Fruit fly (Drosophila melanogaster) whole organism, embryonic: Measurements from ENCODE around the gene Dhps.

Experiments
- CG1024 ChIP-seq: fragments of 200-800 bp; sonication (Bioruptor generic); IDR thresholded peaks from 2 replicates; pipeline ENCODE4 v1.3.6; 2022; ENCODE audit warnings: missing biosample characterization, missing genetic modification characterization
- CG11398 ChIP-seq: fragments of 200-800 bp; sonication (Bioruptor generic); optimal IDR thresholded peaks from 2 replicates; lab custom pipeline; 2016; ENCODE audit warnings: missing biosample characterization, missing genetic modification characterization
- CG11456 ChIP-seq: fragments of 200-800 bp; sonication (Bioruptor generic); IDR thresholded peaks from 3 replicates; pipeline ENCODE4 v1.3.6; 2022; ENCODE audit warnings: missing biosample characterization, missing genetic modification characterization
- CG12299 ChIP-seq: fragments of 200-800 bp; sonication (Bioruptor generic); optimal IDR thresholded peaks from 2 replicates; lab custom pipeline; 2018; ENCODE audit warnings: missing biosample characterization, mild to moderate bottlenecking, missing genetic modification characterization
- CG13123 ChIP-seq: fragments of 200-800 bp; sonication (Bioruptor generic); optimal IDR thresholded peaks from 2 replicates; lab custom pipeline; 2016; ENCODE audit warnings: missing biosample characterization, missing genetic modification characterization
- CG13287 ChIP-seq: fragments of 200-800 bp; sonication (Bioruptor generic); IDR thresholded peaks from 2 replicates; pipeline ENCODE4 v1.3.6; 2022; ENCODE audit warnings: missing biosample characterization, missing genetic modification characterization; ENCODE audit not compliant: partially characterized antibody
- CG13624 ChIP-seq: fragments of 200-800 bp; sonication (Bioruptor generic); optimal IDR thresholded peaks from 2 replicates; lab custom pipeline; 2016; ENCODE audit warnings: missing biosample characterization, missing genetic modification characterization
- CG14014 ChIP-seq: fragments of 200-800 bp; sonication (Bioruptor generic); IDR thresholded peaks from 2 replicates; pipeline ENCODE4 v1.3.6; 2022; ENCODE audit warnings: missing biosample characterization, missing genetic modification characterization
- CG14965 ChIP-seq: fragments of 200-800 bp; sonication (Bioruptor generic); optimal IDR thresholded peaks from 2 replicates; lab custom pipeline; 2016; ENCODE audit warnings: missing biosample characterization, missing genetic modification characterization, borderline replicate concordance
- CG15479 ChIP-seq: fragments of 200-800 bp; sonication (Bioruptor generic); optimal IDR thresholded peaks from 3 replicates; lab custom pipeline; 2019; ENCODE audit warnings: missing biosample characterization, mild to moderate bottlenecking, missing genetic modification characterization, moderate library complexity
- CG17359 ChIP-seq: fragments of 200-800 bp; sonication (Bioruptor generic); optimal IDR thresholded peaks from 3 replicates; lab custom pipeline; 2018; ENCODE audit warnings: missing biosample characterization, mild to moderate bottlenecking, missing genetic modification characterization, moderate library complexity
- CG18262 ChIP-seq: fragments of 200-800 bp; optimal IDR thresholded peaks from 3 replicates; lab custom pipeline; 2019; ENCODE audit warnings: missing biosample characterization, mild to moderate bottlenecking, missing genetic modification characterization, moderate library complexity
- CG2116 ChIP-seq: fragments of 200-800 bp; sonication (Bioruptor generic); optimal IDR thresholded peaks from 3 replicates; lab custom pipeline; 2018; ENCODE audit warnings: missing biosample characterization, mild to moderate bottlenecking, missing genetic modification characterization
- CG32772 ChIP-seq: fragments of 200-800 bp; sonication (Bioruptor generic); IDR thresholded peaks from 2 replicates; pipeline ENCODE4 v1.3.6; 2022; ENCODE audit warnings: missing biosample characterization, missing genetic modification characterization
- CG6791 ChIP-seq: fragments of 200-800 bp; sonication (Bioruptor generic); IDR thresholded peaks from 3 replicates; pipeline ENCODE4 v1.3.6; 2022; ENCODE audit warnings: missing biosample characterization, missing genetic modification characterization; ENCODE audit not compliant: partially characterized antibody
- CG7963 ChIP-seq: fragments of 200-800 bp; sonication (Bioruptor generic); IDR thresholded peaks from 3 replicates; pipeline ENCODE4 v1.3.6; 2022; ENCODE audit warnings: missing biosample characterization, missing genetic modification characterization; ENCODE audit not compliant: partially characterized antibody
- Chrac-16 ChIP-seq: fragments of 200-800 bp; sonication (Bioruptor generic); optimal IDR thresholded peaks from 3 replicates; lab custom pipeline; 2016; ENCODE audit warnings: missing biosample characterization, missing genetic modification characterization
- Doc3 ChIP-seq: fragments of 200-800 bp; sonication (Bioruptor generic); IDR thresholded peaks from 3 replicates; pipeline ENCODE4 v1.3.6; 2022; ENCODE audit warnings: missing biosample characterization, missing genetic modification characterization; ENCODE audit not compliant: partially characterized antibody
- Hey ChIP-seq: fragments of 200-800 bp; sonication (Bioruptor generic); optimal IDR thresholded peaks from 3 replicates; lab custom pipeline; 2018; ENCODE audit warnings: missing biosample characterization, mild to moderate bottlenecking, missing genetic modification characterization
- Hmx ChIP-seq: fragments of 200-800 bp; sonication (Bioruptor generic); optimal IDR thresholded peaks from 2 replicates; lab custom pipeline; 2016; ENCODE audit warnings: missing biosample characterization, missing genetic modification characterization
- Hr51 ChIP-seq, 2 experiments: fragments of 200-800 bp; sonication (Bioruptor generic); optimal IDR thresholded peaks; 2 replicates in 1 of 2; 3 replicates in 1 of 2; lab custom pipeline; 2016 to 2018; ENCODE audit warnings: missing biosample characterization in 2 of 2, missing genetic modification characterization in 2 of 2, mild to moderate bottlenecking in 1 of 2, moderate library complexity in 1 of 2
- Myb ChIP-seq: fragments of 200-800 bp; sonication (Bioruptor generic); optimal IDR thresholded peaks from 2 replicates; lab custom pipeline; 2016; ENCODE audit warnings: missing biosample characterization, missing genetic modification characterization
- Oli ChIP-seq: fragments of 200-800 bp; sonication (Bioruptor generic); optimal IDR thresholded peaks from 2 replicates; lab custom pipeline; 2018; ENCODE audit warnings: missing biosample characterization, mild to moderate bottlenecking, missing genetic modification characterization, moderate library complexity
- Sin3A ChIP-seq: fragments of >200 bp; optimal IDR thresholded peaks from 2 replicates; lab custom pipeline; 2018
- Spps ChIP-seq: fragments of 200-800 bp; sonication (Bioruptor generic); optimal IDR thresholded peaks from 2 replicates; lab custom pipeline; 2018; ENCODE audit warnings: missing biosample characterization, mild to moderate bottlenecking, missing genetic modification characterization
- Tbp ChIP-seq: fragments of >200 bp; optimal IDR thresholded peaks from 2 replicates; lab custom pipeline; 2018; ENCODE audit warnings: missing biosample characterization, missing genetic modification characterization
- Trl ChIP-seq, 3 experiments: fragments of >200 bp in 2 of 3; fragments of 200-800 bp in 1 of 3; sonication (Bioruptor generic) in 1 of 3; optimal IDR thresholded peaks; 2 replicates in 1 of 3; 3 replicates in 2 of 3; lab custom pipeline; 2016 to 2017; ENCODE audit warnings: missing biosample characterization in 1 of 3, missing genetic modification characterization in 1 of 3
- ara ChIP-seq: fragments of 200-800 bp; sonication (Bioruptor generic); IDR thresholded peaks from 2 replicates; pipeline ENCODE4 v1.3.6; 2022; ENCODE audit warnings: missing biosample characterization, missing genetic modification characterization
- ase ChIP-seq: fragments of 200-800 bp; sonication (Bioruptor generic); IDR thresholded peaks from 3 replicates; pipeline ENCODE4 v1.3.6; 2022; ENCODE audit warnings: missing biosample characterization, missing genetic modification characterization
- dan ChIP-seq: fragments of 200-800 bp; sonication (Bioruptor generic); IDR thresholded peaks from 2 replicates; pipeline ENCODE4 v1.3.6; 2022; ENCODE audit warnings: missing biosample characterization, missing genetic modification characterization
- dimm ChIP-seq: fragments of 200-800 bp; sonication (Bioruptor generic); IDR thresholded peaks from 2 replicates; pipeline ENCODE4 v1.3.6; 2022; ENCODE audit warnings: missing biosample characterization, missing genetic modification characterization
- dmrt99B ChIP-seq: fragments of 200-800 bp; sonication (Bioruptor generic); optimal IDR thresholded peaks from 2 replicates; lab custom pipeline; 2018; ENCODE audit warnings: missing biosample characterization, mild to moderate bottlenecking, missing genetic modification characterization, moderate library complexity
- ems ChIP-seq: fragments of 200-800 bp; sonication (Bioruptor generic); optimal IDR thresholded peaks from 3 replicates; lab custom pipeline; 2016; ENCODE audit warnings: missing biosample characterization, missing genetic modification characterization
- fd3F ChIP-seq: fragments of 200-800 bp; sonication (Bioruptor generic); optimal IDR thresholded peaks from 2 replicates; lab custom pipeline; 2018; ENCODE audit warnings: missing biosample characterization, mild to moderate bottlenecking, missing genetic modification characterization, moderate library complexity
- fd64A ChIP-seq: fragments of 200-800 bp; sonication (Bioruptor generic); optimal IDR thresholded peaks from 3 replicates; lab custom pipeline; 2018; ENCODE audit warnings: missing biosample characterization, mild to moderate bottlenecking, missing genetic modification characterization
- ind ChIP-seq: fragments of 200-800 bp; sonication (Bioruptor generic); optimal IDR thresholded peaks from 3 replicates; lab custom pipeline; 2016; ENCODE audit warnings: missing biosample characterization, missing genetic modification characterization
- ken ChIP-seq: fragments of 200-800 bp; sonication (Bioruptor generic); IDR thresholded peaks from 3 replicates; pipeline ENCODE4 v1.3.6; 2022; ENCODE audit warnings: missing biosample characterization, missing genetic modification characterization
- lilli ChIP-seq: fragments of 200-800 bp; sonication (Bioruptor generic); optimal IDR thresholded peaks from 3 replicates; lab custom pipeline; 2016; ENCODE audit warnings: missing biosample characterization, missing genetic modification characterization
- mld ChIP-seq: fragments of 200-800 bp; sonication (Bioruptor generic); IDR thresholded peaks from 3 replicates; pipeline ENCODE4 v1.3.6; 2022; ENCODE audit warnings: missing biosample characterization, missing genetic modification characterization; ENCODE audit not compliant: partially characterized antibody
- nerfin-1 ChIP-seq: fragments of 200-800 bp; sonication (Bioruptor generic); optimal IDR thresholded peaks from 3 replicates; lab custom pipeline; 2019; ENCODE audit warnings: missing biosample characterization, mild to moderate bottlenecking, missing genetic modification characterization, moderate library complexity
- nom ChIP-seq: fragments of 200-800 bp; sonication (Bioruptor generic); optimal IDR thresholded peaks from 2 replicates; lab custom pipeline; 2017; ENCODE audit warnings: missing biosample characterization, missing genetic modification characterization, mild to moderate bottlenecking, moderate library complexity, missing genetic modification reagents
- pho ChIP-seq: fragments of 200-800 bp; sonication (Bioruptor generic); optimal IDR thresholded peaks from 2 replicates; lab custom pipeline; 2016; ENCODE audit warnings: missing biosample characterization, missing genetic modification characterization
- repo ChIP-seq: fragments of 200-800 bp; sonication (Bioruptor generic); optimal IDR thresholded peaks from 2 replicates; lab custom pipeline; 2016; ENCODE audit warnings: missing biosample characterization, missing genetic modification characterization
- tap ChIP-seq: fragments of 200-800 bp; optimal IDR thresholded peaks from 3 replicates; lab custom pipeline; 2019; ENCODE audit warnings: missing biosample characterization, mild to moderate bottlenecking, missing genetic modification characterization, moderate library complexity

Gene Dhps

DNA sequence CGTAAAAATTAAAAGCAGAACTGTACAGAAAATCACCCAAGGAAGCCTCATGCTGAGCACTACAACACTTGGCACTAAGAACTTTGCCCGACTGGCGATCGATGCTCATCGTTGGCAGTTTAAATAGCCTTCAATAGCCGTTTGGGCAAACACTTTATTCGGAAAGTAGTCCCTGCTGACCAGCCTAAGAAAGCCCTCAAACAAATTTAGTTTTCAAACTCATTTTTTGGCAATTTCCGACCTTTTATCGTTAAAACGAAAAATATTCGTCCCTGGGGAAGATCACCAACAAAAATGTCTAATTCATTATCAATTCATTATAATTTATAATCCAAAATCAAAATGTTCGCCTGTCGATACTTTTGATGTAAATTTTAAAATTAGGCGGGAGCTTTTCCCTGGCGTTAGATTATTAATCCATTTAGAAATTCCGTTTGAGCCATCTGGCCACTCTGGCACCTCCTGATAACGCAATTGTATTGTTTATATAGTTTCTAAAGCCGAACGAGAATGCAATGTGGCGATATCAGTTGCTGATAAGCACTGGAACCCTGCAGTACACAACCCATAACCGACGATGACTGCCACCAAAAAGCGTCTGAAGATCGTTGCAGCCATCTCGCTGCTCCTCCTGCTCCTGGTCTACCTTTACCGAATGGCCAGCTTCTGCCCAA is 17.4 kb upstream of the Dhps start, which contains the start of the genes mthl7 and Uxs (continued):
- TF ChIP-seq nerfin-1 (tag; lab: Kevin White, UChicago) (no peak), CG2116 (GFP tag; lab: Kevin White, UChicago) (peak; percentile 25)

DNA sequence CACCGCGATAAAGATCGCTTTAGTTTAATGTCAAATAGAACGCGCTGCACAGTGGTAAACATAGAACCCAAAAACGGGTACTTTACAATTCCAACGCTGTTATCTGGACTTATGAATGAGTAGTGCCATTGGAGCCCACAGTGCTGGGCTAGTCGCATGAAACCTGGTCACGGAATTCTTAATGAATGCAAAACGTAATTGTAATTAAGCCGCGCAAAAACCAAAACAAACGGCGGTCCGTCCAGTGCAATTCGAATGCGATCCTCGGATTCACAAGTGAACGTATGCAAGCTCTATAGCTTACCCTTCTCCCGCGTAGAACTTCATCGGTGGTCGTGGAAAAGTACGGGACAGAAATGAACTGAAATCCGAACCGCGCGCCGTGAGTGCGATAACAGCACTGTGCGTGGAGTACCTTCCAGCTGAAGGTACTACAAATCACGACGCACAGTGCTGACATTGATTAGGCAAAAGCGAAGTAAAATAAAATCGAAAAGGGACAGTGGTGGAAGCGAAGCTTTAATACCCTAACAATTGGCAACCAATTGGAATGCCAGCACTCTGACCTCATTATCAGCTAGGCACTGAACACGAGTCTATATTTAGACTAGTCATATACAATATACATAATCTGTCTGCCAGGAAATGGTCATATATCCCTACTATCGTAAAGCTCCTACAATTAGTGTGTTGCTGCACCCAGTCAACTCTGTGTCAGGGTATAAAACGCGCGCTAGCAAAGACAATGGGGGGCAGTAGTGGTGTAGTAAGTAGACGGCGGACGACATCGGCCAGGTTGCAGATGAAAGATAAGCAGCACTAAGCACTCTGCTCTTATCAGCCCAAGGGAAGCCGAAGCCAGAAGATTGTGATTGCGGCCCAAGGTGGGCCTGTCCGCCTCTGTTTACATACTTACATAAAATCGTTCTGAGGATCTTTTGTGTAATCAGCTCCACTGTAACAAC is 12.5 kb upstream of the Dhps start:
- TF ChIP-seq Myb (GFP tag; lab: Kevin White, UChicago) (peak; percentile 25), ken (GFP tag; lab: Robert Waterston, UW) (no peak), CG13123 (no peak), CG18262 (tag; lab: Kevin White, UChicago) (peak; percentile 31), ems (GFP tag; lab: Kevin White, UChicago) (peak; percentile 18), CG7963 (GFP tag; lab: Robert Waterston, UW) (no peak), nom (GFP tag; lab: Kevin White, UChicago) (peak; percentile 40), fd64A (GFP tag; lab: Kevin White, UChicago) (peak; percentile 5), CG14965 (GFP tag; lab: Kevin White, UChicago) (no peak), Spps (tag; lab: Kevin White, UChicago) (no peak), Trl (optimal IDR thresholded peaks at IDR 0.05; lab: Kevin White, UChicago) (no peak), Trl (GFP tag; optimal IDR thresholded peaks at IDR 0.05; lab: Kevin White, UChicago) (no peak), CG13624 (GFP tag; lab: Kevin White, UChicago) (peak; percentile 12), CG1024 (GFP tag; lab: Robert Waterston, UW) (no peak), dan (no peak), Hey (peak; percentile 53), CG15479 (GFP tag; lab: Kevin White, UChicago) (no peak), Tbp (GFP tag; lab: Kevin White, UChicago) (no peak), CG14014 (GFP tag; lab: Robert Waterston, UW) (0 out of 2 replicates have a peak, but pooled peaks have one; percentile 5), lilli (GFP tag; lab: Kevin White, UChicago) (peak; percentile 64), Oli (tag; lab: Kevin White, UChicago) (peak; percentile 54), CG32772 (GFP tag; lab: Robert Waterston, UW) (peak; percentile 48), repo (GFP tag; lab: Kevin White, UChicago) (no peak), CG6791 (GFP tag; lab: Robert Waterston, UW) (no peak), ara (GFP tag; lab: Robert Waterston, UW) (peak; percentile 46; the same call in 1 of the 2 replicates), CG12299 (tag; lab: Kevin White, UChicago) (peak; percentile 10), CG13287 (no peak), Sin3A (no peak), dimm (GFP tag; lab: Robert Waterston, UW) (no peak), ind (GFP tag; lab: Kevin White, UChicago) (peak; percentile 51), Hr51 (GFP tag; optimal IDR thresholded peaks at IDR 0.05; lab: Kevin White, UChicago) (peak; percentile 37 to 62), CG11398 (GFP tag; lab: Kevin White, UChicago) (peak; percentile 46), mld (GFP tag; lab: Robert Waterston, UW) (no peak), Hmx (GFP tag; lab: Kevin White, UChicago) (no peak), Chrac-16 (GFP tag; lab: Kevin White, UChicago) (peak; percentile 34), Doc3 (GFP tag; lab: Robert Waterston, UW) (no peak), CG11456 (0 out of 3 replicates have a peak, but pooled peaks have one; percentile 60), fd3F (GFP tag; lab: Kevin White, UChicago) (no peak), ase (GFP tag; lab: Robert Waterston, UW) (0 out of 3 replicates have a peak, but pooled peaks have one; percentile 37), tap (tag; lab: Kevin White, UChicago) (peak; percentile 31), CG17359 (peak; percentile 43), dmrt99B (tag; lab: Kevin White, UChicago) (no peak), pho (peak; percentile 55)
